Worm (Caenorhabditis elegans) whole organism, mixed stage, embryonic: ENCODE results near the gene F26F2.11.

ENCODE experiments used
- M03D4.4 ChIP-seq: sonication (generic microtip); optimal IDR thresholded peaks from 2 replicates; lab custom pipeline; 2017; ENCODE audit warnings: mild to moderate bottlenecking, missing genetic modification characterization, missing compliant biosample characterization
- bed-3 ChIP-seq: fragments of 200-800 bp; sonication (Bioruptor generic); optimal IDR thresholded peaks from 3 replicates; lab custom pipeline; 2018; ENCODE audit warnings: mild to moderate bottlenecking, missing genetic modification characterization, moderate library complexity, missing compliant biosample characterization
- ceh-39 ChIP-seq: fragments of 150-350 bp; optimal IDR thresholded peaks from 2 replicates; lab custom pipeline; 2014; ENCODE audit warnings: missing biosample characterization, missing genetic modification characterization
- ceh-43 ChIP-seq: fragments of 200-800 bp; sonication (Bioruptor generic); optimal IDR thresholded peaks from 2 replicates; lab custom pipeline; 2018; ENCODE audit warnings: mild to moderate bottlenecking, missing genetic modification characterization, moderate library complexity, missing compliant biosample characterization
- ceh-83 ChIP-seq: fragments of 200-800 bp; sonication (Bioruptor generic); optimal IDR thresholded peaks from 2 replicates; lab custom pipeline; 2018; ENCODE audit warnings: mild to moderate bottlenecking, missing genetic modification characterization, missing compliant biosample characterization
- ces-1 ChIP-seq: fragments of 150-350 bp; optimal IDR thresholded peaks from 2 replicates; lab custom pipeline; 2014; ENCODE audit warnings: missing biosample characterization, missing genetic modification reagents, missing genetic modification characterization
- drap-1 ChIP-seq: fragments of 200-800 bp; sonication (Bioruptor generic); optimal IDR thresholded peaks from 3 replicates; lab custom pipeline; 2018; ENCODE audit warnings: mild to moderate bottlenecking, missing genetic modification characterization, missing compliant biosample characterization
- elt-1 ChIP-seq: sonication (generic microtip); optimal IDR thresholded peaks from 2 replicates; lab custom pipeline; 2017; ENCODE audit warnings: missing genetic modification characterization, mild to moderate bottlenecking, missing compliant biosample characterization, antibody characterized with exemption, moderate library complexity, borderline replicate concordance; ENCODE audit not compliant: insufficient read depth
- elt-3 ChIP-seq: fragments of 150-350 bp; optimal IDR thresholded peaks from 2 replicates; lab custom pipeline; 2014; ENCODE audit warnings: missing biosample characterization, missing genetic modification characterization
- ham-2 ChIP-seq: fragments of 200-800 bp; sonication (Bioruptor generic); optimal IDR thresholded peaks from 2 replicates; lab custom pipeline; 2018; ENCODE audit warnings: mild to moderate bottlenecking, missing genetic modification characterization, missing compliant biosample characterization
- lin-13 ChIP-seq: fragments of 150-350 bp; optimal IDR thresholded peaks from 2 replicates; lab custom pipeline; 2014; ENCODE audit warnings: missing biosample characterization, missing genetic modification characterization
- lin-32 ChIP-seq: fragments of 200-800 bp; sonication (Bioruptor generic); optimal IDR thresholded peaks from 2 replicates; lab custom pipeline; 2018; ENCODE audit warnings: mild to moderate bottlenecking, missing genetic modification characterization, missing compliant biosample characterization
- lsy-2 ChIP-seq: fragments of 150-350 bp; optimal IDR thresholded peaks from 2 replicates; lab custom pipeline; 2014; ENCODE audit warnings: missing biosample characterization, missing genetic modification characterization
- mep-1 ChIP-seq: fragments of 150-350 bp; optimal IDR thresholded peaks from 2 replicates; lab custom pipeline; 2017; ENCODE audit warnings: missing biosample characterization, missing genetic modification reagents, missing genetic modification characterization, inconsistent platforms
- mls-2 ChIP-seq: sonication (generic microtip); optimal IDR thresholded peaks from 2 replicates; lab custom pipeline; 2016; ENCODE audit warnings: mild to moderate bottlenecking, missing genetic modification characterization, moderate library complexity, missing compliant biosample characterization
- nhr-12 ChIP-seq: fragments of 150-350 bp; optimal IDR thresholded peaks from 2 replicates; lab custom pipeline; 2014; ENCODE audit warnings: missing biosample characterization, missing genetic modification characterization
- nhr-28 ChIP-seq: fragments of 150-350 bp; optimal IDR thresholded peaks from 2 replicates; lab custom pipeline; 2014; ENCODE audit warnings: missing biosample characterization, missing genetic modification characterization
- pha-4 ChIP-seq: fragments of 150-350 bp; optimal IDR thresholded peaks from 2 replicates; lab custom pipeline; 2018; ENCODE audit warnings: missing biosample characterization, missing genetic modification reagents, missing genetic modification characterization
- snpc-4 ChIP-seq: fragments of 150-350 bp; optimal IDR thresholded peaks from 2 replicates; lab custom pipeline; 2014; ENCODE audit warnings: missing biosample characterization, missing genetic modification characterization
- tbx-8 ChIP-seq: fragments of 200-800 bp; sonication (Bioruptor generic); optimal IDR thresholded peaks from 2 replicates; lab custom pipeline; 2018; ENCODE audit warnings: mild to moderate bottlenecking, missing genetic modification characterization, moderate library complexity, missing compliant biosample characterization
- unc-120 ChIP-seq: sonication (generic microtip); optimal IDR thresholded peaks from 2 replicates; lab custom pipeline; 2017; ENCODE audit warnings: missing genetic modification characterization, missing compliant biosample characterization; ENCODE audit not compliant: poor library complexity, severe bottlenecking
- unc-39 ChIP-seq: fragments of 150-350 bp; optimal IDR thresholded peaks from 2 replicates; lab custom pipeline; 2014; ENCODE audit warnings: missing biosample characterization, missing genetic modification characterization
- zip-8 ChIP-seq: fragments of 150-350 bp; optimal IDR thresholded peaks from 2 replicates; lab custom pipeline; 2014; ENCODE audit warnings: missing biosample characterization, missing genetic modification characterization

The F26F2.11 gene

ce11 chrV:20551096-20551495 lies 44.5 kb downstream of the F26F2.11 start, which contains the start of gene Y38H6C.20:
TSS of gene Y38H6C.20 (minus strand) at chrV:20551196.
- TF ChIP-seq ceh-43 (GFP tag; lab: Kevin White, UChicago) (no peak), mls-2 (no peak), zip-8 (no peak)
- TF ChIP-seq, all 35 proteins: peak for 0

DNA sequence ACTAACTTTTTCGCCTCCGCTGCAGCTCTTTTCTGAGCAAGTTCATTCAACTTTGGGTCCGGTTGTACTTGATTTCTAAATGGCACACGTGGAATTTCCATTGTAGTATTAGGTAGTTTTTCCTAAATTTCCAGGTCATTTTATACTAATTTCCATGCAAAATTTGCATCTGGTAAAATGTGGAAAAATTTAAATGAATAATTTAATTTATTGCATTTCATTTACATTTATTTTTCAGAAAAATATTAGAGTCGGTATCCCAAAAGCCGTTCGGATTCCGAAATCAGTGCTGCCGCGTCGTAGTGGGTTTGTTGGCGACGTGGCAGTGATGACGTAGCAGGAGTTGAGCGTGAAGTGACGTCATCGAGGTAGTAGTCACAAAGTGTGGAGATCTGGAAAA lies 48.5 kb downstream of the F26F2.11 start, which contains the start of gene Y38H6C.18:
Y38H6C.18 (minus strand) TSS at position 101 of the 400 bp plus-strand sequence.
- TF ChIP-seq unc-39 (tag; lab: Kevin White, UChicago): no peak
- no peak for TF ChIP-seq tbx-8 (GFP tag; lab: Kevin White, UChicago)
- TF ChIP-seq drap-1 (GFP tag; lab: Kevin White, UChicago): no peak
- no peak for TF ChIP-seq mep-1 (tag; lab: Kevin White, UChicago)
- no peak for TF ChIP-seq unc-120 (tag; lab: Kevin White, UChicago)
- no peak for TF ChIP-seq elt-1 (tag; lab: Kevin White, UChicago)
- no peak for TF ChIP-seq nhr-28 (tag; lab: Kevin White, UChicago)
- TF ChIP-seq snpc-4: no peak
- no peak for TF ChIP-seq ceh-83 (GFP tag; lab: Kevin White, UChicago)
- no peak for TF ChIP-seq ceh-43 (GFP tag; lab: Kevin White, UChicago)
- TF ChIP-seq lin-32: no peak
- TF ChIP-seq ceh-39 (tag; lab: Kevin White, UChicago): no peak
- no peak for TF ChIP-seq bed-3 (GFP tag; lab: Kevin White, UChicago)
- TF ChIP-seq nhr-12 (tag; lab: Kevin White, UChicago): no peak
- TF ChIP-seq lin-13 (tag; lab: Kevin White, UChicago): no peak
- TF ChIP-seq ces-1 (GFP tag; lab: Kevin White, UChicago): no peak
- no peak for TF ChIP-seq ham-2 (GFP tag; lab: Kevin White, UChicago)
- no peak for TF ChIP-seq elt-3 (tag; lab: Kevin White, UChicago)
- TF ChIP-seq, all 35 proteins: peak for 0

- no peak for TF ChIP-seq lsy-2 (tag; lab: Kevin White, UChicago)
- TF ChIP-seq lin-32: no peak
- no peak for TF ChIP-seq nhr-28 (tag; lab: Kevin White, UChicago)
- no peak for TF ChIP-seq M03D4.4 (tag; lab: Kevin White, UChicago)
- TF ChIP-seq ces-1 (GFP tag; lab: Kevin White, UChicago): no peak
- no peak for TF ChIP-seq pha-4 (tag; lab: Kevin White, UChicago)
- no peak for TF ChIP-seq ceh-39 (tag; lab: Kevin White, UChicago)
- TF ChIP-seq snpc-4: no peak
Measured at ce11 chrV:20545742-20546141, 49.8 kb downstream of the F26F2.11 start.
